Fruit fly (Drosophila melanogaster) ovary, adult (tissue): ENCODE measurements around the gene ppl.

Experiments
- CG17801 ChIP-seq: fragments of 200-800 bp; optimal IDR thresholded peaks from 2 replicates; lab custom pipeline; 2019; ENCODE audit warnings: missing biosample characterization, mild to moderate bottlenecking, missing genetic modification characterization, moderate library complexity; ENCODE audit not compliant: partially characterized antibody

The ppl gene

dm6 chr3L:21280996-21281691, at the start of gene ppl:
TSS of gene ppl (minus strand) at chr3L:21281506.
- TF ChIP-seq CG17801 (GFP tag; lab: Kevin White, UChicago): no peak

DNA sequence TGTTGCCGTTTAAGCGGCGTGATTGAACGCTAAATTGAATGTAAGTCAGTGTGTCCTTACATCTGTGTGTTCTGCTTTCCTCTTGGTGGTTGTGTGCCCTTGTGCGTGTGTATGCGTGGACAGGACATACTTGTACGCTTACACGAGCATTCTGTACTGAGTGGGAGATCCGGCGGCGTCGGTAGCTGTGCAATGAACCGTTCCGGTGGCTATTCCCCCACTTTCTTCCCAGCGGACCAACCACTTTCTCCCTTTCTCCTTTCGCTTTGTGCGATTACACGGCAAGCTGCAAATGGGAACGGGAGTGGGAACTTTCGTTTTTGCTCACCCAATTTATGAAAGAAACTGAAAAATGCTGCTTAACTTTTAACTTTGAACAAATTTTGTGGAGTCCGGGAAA, 43.4 kb upstream of the ppl start:
- TF ChIP-seq CG17801 (GFP tag; lab: Kevin White, UChicago): no peak

dm6 chr3L:21321807-21322503, 40.6 kb upstream of the ppl start:
- no peak for TF ChIP-seq CG17801 (GFP tag; lab: Kevin White, UChicago)

DNA sequence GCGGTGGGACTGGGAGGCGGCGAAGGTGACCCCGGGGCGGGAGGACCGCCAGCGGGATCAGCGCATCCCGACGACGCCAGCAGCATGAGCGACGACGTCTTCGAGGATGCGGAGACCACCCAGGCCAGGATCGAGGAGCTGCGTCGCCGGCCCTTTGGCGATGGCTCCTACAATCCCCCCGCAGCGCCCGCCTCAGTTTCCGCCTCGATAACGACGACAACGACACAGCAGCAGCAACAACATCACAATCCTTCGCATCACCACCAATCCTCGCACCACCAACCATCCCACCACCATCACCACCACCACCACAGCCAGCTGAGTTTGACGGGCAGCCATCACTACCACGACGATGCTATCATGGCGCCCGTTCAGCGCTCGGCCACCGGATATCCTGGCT, 38.7 kb upstream of the ppl start:
- no peak for TF ChIP-seq CG17801 (GFP tag; lab: Kevin White, UChicago)

DNA sequence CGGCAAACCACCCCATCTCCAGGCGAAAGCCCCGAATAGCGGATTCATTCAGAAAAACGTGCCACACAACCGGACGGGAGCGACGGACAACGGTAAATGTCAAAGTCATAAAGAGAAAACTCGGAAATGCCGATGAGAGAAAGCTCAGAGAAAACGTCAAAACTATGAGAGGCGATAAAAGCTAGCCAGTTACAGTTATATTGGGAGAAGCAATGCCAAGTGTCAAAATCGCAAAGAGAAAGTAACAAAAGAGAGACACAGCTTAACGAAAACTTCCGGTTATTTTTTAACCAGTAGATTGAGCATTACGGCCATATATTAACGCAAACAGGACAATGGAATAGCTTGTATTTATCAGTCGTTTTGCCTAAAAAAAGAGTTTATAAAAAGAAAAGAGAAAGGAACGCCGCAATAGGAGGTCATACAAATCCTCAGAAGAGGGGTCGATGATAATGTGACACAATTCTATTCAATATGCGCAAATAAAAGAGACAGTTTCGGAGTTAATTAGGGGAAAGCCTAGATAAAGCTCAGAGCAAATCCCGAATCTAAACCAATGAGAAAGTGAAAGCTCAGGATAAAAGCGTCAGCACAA, 38.1 kb upstream of the ppl start:
- TF ChIP-seq CG17801 (GFP tag; lab: Kevin White, UChicago): no peak

dm6 chr3L:21318474-21318873, 37.2 kb upstream of the ppl start, which contains the start of gene Rab26:
TSS of gene Rab26 (plus strand) at chr3L:21318774.
- no peak for TF ChIP-seq CG17801 (GFP tag; lab: Kevin White, UChicago)

- TF ChIP-seq CG17801 (GFP tag; lab: Kevin White, UChicago): peak; percentile 9
Observed at dm6 chr3L:21317416-21318259, 36.3 kb upstream of the ppl start, which contains the start of gene Pc. TSS of gene Pc (minus strand) at chr3L:21318020.

- TF ChIP-seq CG17801 (GFP tag; lab: Kevin White, UChicago): peak; percentile 100
Observed at dm6 chr3L:21304400-21304799, 23.1 kb upstream of the ppl start, which contains the start of the genes CG11309 and CG7632. TSS of gene CG11309 (minus strand) at chr3L:21304658. TSS of gene CG7632 (plus strand) at chr3L:21304697.

dm6 chr3L:21303659-21304058, 22.4 kb upstream of the ppl start:
- no peak for TF ChIP-seq CG17801 (GFP tag; lab: Kevin White, UChicago)

DNA sequence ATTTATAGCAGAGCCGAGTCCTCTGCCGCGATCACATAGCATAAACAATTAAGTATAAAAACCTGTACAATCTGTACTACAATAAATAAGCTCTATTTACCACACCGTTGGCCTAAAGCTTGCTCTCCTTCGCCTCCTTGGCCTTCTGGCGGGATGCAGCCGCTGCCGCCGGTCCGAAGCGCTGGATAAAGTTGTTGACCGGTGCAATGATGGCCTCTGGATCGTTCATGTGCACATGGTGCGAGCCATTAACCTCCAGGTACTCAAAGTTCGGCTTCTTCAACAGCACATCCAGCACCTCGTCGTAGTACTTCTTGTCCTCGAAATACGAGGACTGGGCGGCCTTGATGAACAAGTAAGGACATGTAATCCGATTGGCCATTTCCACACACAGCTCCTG, 21.2 kb upstream of the ppl start:
- no peak for TF ChIP-seq CG17801 (GFP tag; lab: Kevin White, UChicago)

- TF ChIP-seq CG17801 (GFP tag; lab: Kevin White, UChicago): no peak
Observed at dm6 chr3L:21301737-21302487, 20.6 kb upstream of the ppl start.

dm6 chr3L:21300280-21300679, 19.0 kb upstream of the ppl start, which contains the start of gene Cpr78Cc:
TSS of gene Cpr78Cc (plus strand) at chr3L:21300580.
- TF ChIP-seq CG17801 (GFP tag; lab: Kevin White, UChicago): no peak

DNA sequence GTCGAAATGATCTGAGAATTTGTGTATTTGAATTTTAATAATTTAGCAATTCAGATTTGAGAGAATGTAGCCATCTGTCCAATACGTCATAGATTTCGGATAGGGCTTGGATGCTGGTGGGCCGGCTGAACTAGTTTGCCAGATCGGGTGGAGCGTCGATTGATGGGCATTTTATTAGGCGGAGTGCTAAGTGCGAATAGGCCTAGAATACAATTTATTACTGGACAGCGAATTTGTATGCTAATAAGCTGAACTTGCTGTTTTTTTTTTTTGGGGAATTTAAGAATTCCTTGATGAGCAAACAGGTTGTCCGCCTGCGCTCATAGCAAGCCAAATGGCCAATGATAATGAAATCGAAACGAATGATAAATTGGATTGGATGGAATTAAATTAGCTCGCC, 17.9 kb upstream of the ppl start:
- TF ChIP-seq CG17801 (GFP tag; lab: Kevin White, UChicago): no peak

- TF ChIP-seq CG17801 (GFP tag; lab: Kevin White, UChicago): no peak
Observed at dm6 chr3L:21298375-21298774, 17.1 kb upstream of the ppl start, which contains the start of gene CG43702. TSS of gene CG43702 (plus strand) at chr3L:21298675.
